Worm (Caenorhabditis elegans) whole organism, midembryonic: Measurements from ENCODE around the gene best-15.

Experiments used
- cog-1 ChIP-seq: sonication (generic microtip); optimal IDR thresholded peaks from 2 replicates; lab custom pipeline; 2016; ENCODE audit warnings: missing genetic modification characterization, missing compliant biosample characterization
- med-1 ChIP-seq: sonication (generic microtip); optimal IDR thresholded peaks from 2 replicates; lab custom pipeline; 2017; ENCODE audit warnings: missing genetic modification characterization, mild to moderate bottlenecking, missing compliant biosample characterization, antibody characterized with exemption, missing genetic modification reagents; ENCODE audit not compliant: insufficient read depth

- TF ChIP-seq cog-1 (tag; lab: Kevin White, UChicago) (peak; percentile 91), med-1 (GFP tag; lab: Kevin White, UChicago) (no peak)
These were observed 10.3 kb downstream of the best-15 start for ce11 chrIV:10821672-10822304.
